Fruit fly (Drosophila melanogaster) whole organism, adult: Measurements from ENCODE around the gene CG32235.

Source experiments
- CG11617 ChIP-seq: fragments of 200-800 bp; sonication (Bioruptor generic); optimal IDR thresholded peaks from 2 replicates; lab custom pipeline; 2017; ENCODE audit warnings: mild to moderate bottlenecking, missing biosample characterization, missing genetic modification reagents, missing genetic modification characterization
- CG12768 ChIP-seq: fragments of 200-800 bp; sonication (Bioruptor generic); optimal IDR thresholded peaks from 2 replicates; lab custom pipeline; 2017; ENCODE audit warnings: missing biosample characterization, missing genetic modification characterization, mild to moderate bottlenecking, moderate library complexity, missing genetic modification reagents
- CG14711 ChIP-seq: fragments of 200-800 bp; sonication (Bioruptor generic); optimal IDR thresholded peaks from 2 replicates; lab custom pipeline; 2018; ENCODE audit warnings: missing biosample characterization, mild to moderate bottlenecking, missing genetic modification characterization, moderate library complexity
- CG33017 ChIP-seq: fragments of 200-800 bp; sonication (Bioruptor generic); optimal IDR thresholded peaks from 2 replicates; lab custom pipeline; 2018; ENCODE audit warnings: missing biosample characterization, mild to moderate bottlenecking, missing genetic modification characterization, moderate library complexity
- CG5204 ChIP-seq: fragments of 200-800 bp; sonication (Bioruptor generic); optimal IDR thresholded peaks from 2 replicates; lab custom pipeline; 2016; ENCODE audit warnings: missing biosample characterization, missing genetic modification characterization
- CG7101 ChIP-seq: fragments of 200-800 bp; sonication (Bioruptor generic); optimal IDR thresholded peaks from 2 replicates; lab custom pipeline; 2018; ENCODE audit warnings: missing biosample characterization, mild to moderate bottlenecking, missing genetic modification characterization, moderate library complexity
- Clk ChIP-seq: fragments of 200-800 bp; sonication (Bioruptor generic); optimal IDR thresholded peaks from 2 replicates; lab custom pipeline; 2017; ENCODE audit warnings: missing biosample characterization, missing genetic modification characterization
- Mnt ChIP-seq: fragments of 200-800 bp; sonication (Bioruptor generic); optimal IDR thresholded peaks from 2 replicates; lab custom pipeline; 2016; ENCODE audit warnings: missing biosample characterization, mild to moderate bottlenecking, missing genetic modification characterization
- cic ChIP-seq: fragments of 200-800 bp; sonication (Bioruptor generic); optimal IDR thresholded peaks from 2 replicates; lab custom pipeline; 2017; ENCODE audit warnings: missing biosample characterization, mild to moderate bottlenecking, missing genetic modification characterization, moderate library complexity
- kay ChIP-seq: fragments of 200-800 bp; sonication (Bioruptor generic); peaks from one replicate; lab custom pipeline; 2016; ENCODE audit warnings: missing biosample characterization, missing genetic modification characterization, borderline replicate concordance
- tj ChIP-seq: fragments of 200-800 bp; sonication (Bioruptor generic); optimal IDR thresholded peaks from 3 replicates; lab custom pipeline; 2017; ENCODE audit warnings: missing biosample characterization, mild to moderate bottlenecking, missing genetic modification characterization, moderate library complexity
- toe ChIP-seq: fragments of 200-800 bp; sonication (Bioruptor generic); optimal IDR thresholded peaks from 2 replicates; lab custom pipeline; 2016; ENCODE audit warnings: missing biosample characterization, missing genetic modification characterization

CG32235 gene

dm6 chr3L:4814184-4814583 lies 46.1 kb downstream of the CG32235 start:
- TF ChIP-seq kay (GFP tag; lab: Kevin White, UChicago), result no peak
- TF ChIP-seq CG12768 (GFP tag; lab: Kevin White, UChicago), result no peak
- no peak for TF ChIP-seq toe (GFP tag; lab: Kevin White, UChicago)
- TF ChIP-seq CG33017 (tag; lab: Kevin White, UChicago), result no peak
- TF ChIP-seq CG14711 (tag; lab: Kevin White, UChicago), result no peak
- TF ChIP-seq tj (GFP tag; lab: Kevin White, UChicago), result no peak
- TF ChIP-seq CG7101, result no peak
- no peak for TF ChIP-seq CG5204
- no peak for TF ChIP-seq CG11617 (GFP tag; lab: Kevin White, UChicago)
- no peak for TF ChIP-seq Clk (GFP tag; lab: Kevin White, UChicago)
- TF ChIP-seq cic (GFP tag; lab: Kevin White, UChicago), result no peak
- TF ChIP-seq Mnt (GFP tag; lab: Kevin White, UChicago), result no peak
